Worm (Caenorhabditis elegans): ENCODE measurements around the gene Y50E8A.10.

DNA sequence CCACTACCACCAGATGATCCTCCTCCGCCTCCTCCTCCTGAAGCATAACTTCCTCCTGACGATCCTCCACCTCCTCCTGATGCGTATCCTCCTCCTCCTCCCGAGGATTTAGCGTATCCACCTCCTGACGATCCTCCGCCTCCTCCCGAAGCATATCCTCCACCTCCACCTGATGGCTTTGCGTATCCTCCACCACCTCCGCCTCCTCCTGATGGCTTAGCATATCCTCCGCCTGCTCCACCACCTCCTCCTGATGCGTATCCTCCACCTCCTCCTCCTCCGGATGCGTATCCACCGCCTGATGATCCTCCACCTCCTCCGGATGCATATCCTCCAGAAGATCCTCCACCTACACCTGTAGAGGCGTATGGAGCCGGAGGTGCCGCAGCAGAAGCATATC lies 35.0 kb upstream of the Y50E8A.10 start:
- TF ChIP-seq nhr-11 (tag; optimal IDR thresholded peaks at IDR 0.05) (no peak), lin-14 (GFP tag; optimal IDR thresholded peaks at IDR 0.05) (no peak), nhr-77 (tag; optimal IDR thresholded peaks at IDR 0.05) (no peak), lin-35 (GFP tag; optimal IDR thresholded peaks at IDR 0.05) (no peak), nhr-28 (tag; optimal IDR thresholded peaks at IDR 0.05) (no peak), unc-62 (GFP tag; optimal IDR thresholded peaks at IDR 0.05) (no peak), ces-1 (GFP tag; optimal IDR thresholded peaks at IDR 0.05) (no peak), nhr-84 (tag; optimal IDR thresholded peaks at IDR 0.05) (no peak), xbp-1 (tag; optimal IDR thresholded peaks at IDR 0.05) (no peak), snpc-4 (tag; optimal IDR thresholded peaks at IDR 0.05) (no peak), hpl-2 (GFP tag; optimal IDR thresholded peaks at IDR 0.05) (no peak)

Data from whole organism, L1 larva.